Fruit fly (Drosophila melanogaster) whole organism, prepupa: Measurements from ENCODE around the gene CG18265.

Experiments
- Blimp-1 ChIP-seq: fragments of 200-800 bp; sonication (Bioruptor generic); optimal IDR thresholded peaks from 3 replicates; lab custom pipeline; 2017; ENCODE audit warnings: missing biosample characterization, missing genetic modification characterization, mild to moderate bottlenecking, moderate library complexity, missing genetic modification reagents
- CG10631 ChIP-seq: fragments of 200-800 bp; sonication (Bioruptor generic); optimal IDR thresholded peaks from 2 replicates; lab custom pipeline; 2016; ENCODE audit warnings: missing biosample characterization, missing genetic modification characterization
- CG10669 ChIP-seq: fragments of 200-800 bp; sonication (Bioruptor generic); optimal IDR thresholded peaks from 3 replicates; lab custom pipeline; 2018; ENCODE audit warnings: missing biosample characterization, mild to moderate bottlenecking, missing genetic modification characterization, moderate library complexity
- CG11762 ChIP-seq: fragments of 200-800 bp; sonication (Bioruptor generic); optimal IDR thresholded peaks from 3 replicates; lab custom pipeline; 2016; ENCODE audit warnings: missing biosample characterization, missing genetic modification characterization; ENCODE audit not compliant: insufficient read depth
- CG15336 ChIP-seq: fragments of 200-800 bp; sonication (Bioruptor generic); IDR thresholded peaks from 2 replicates; pipeline ENCODE4 v1.3.6; 2022; ENCODE audit warnings: missing biosample characterization, missing genetic modification characterization
- CG1621 ChIP-seq: fragments of 200-800 bp; sonication (Bioruptor generic); optimal IDR thresholded peaks from 3 replicates; lab custom pipeline; 2018; ENCODE audit warnings: missing biosample characterization, mild to moderate bottlenecking, missing genetic modification characterization
- CG16779 ChIP-seq: fragments of 200-800 bp; sonication (Bioruptor generic); optimal IDR thresholded peaks from 3 replicates; lab custom pipeline; 2017; ENCODE audit warnings: missing biosample characterization, mild to moderate bottlenecking, missing genetic modification characterization
- CG3032 ChIP-seq: fragments of 200-800 bp; optimal IDR thresholded peaks from 2 replicates; lab custom pipeline; 2019; ENCODE audit warnings: missing biosample characterization, mild to moderate bottlenecking, missing genetic modification characterization, moderate library complexity
- CG31627 ChIP-seq: fragments of 200-800 bp; sonication (Bioruptor generic); optimal IDR thresholded peaks from 3 replicates; lab custom pipeline; 2016; ENCODE audit warnings: missing biosample characterization, missing genetic modification characterization
- CG32006 ChIP-seq: fragments of 200-800 bp; sonication (Bioruptor generic); optimal IDR thresholded peaks from 3 replicates; lab custom pipeline; 2017; ENCODE audit warnings: missing biosample characterization, mild to moderate bottlenecking, missing genetic modification characterization
- CG34406 ChIP-seq: fragments of 200-800 bp; sonication (Bioruptor generic); optimal IDR thresholded peaks from 3 replicates; lab custom pipeline; 2016; ENCODE audit warnings: missing biosample characterization, missing genetic modification characterization
- CG3919 ChIP-seq: fragments of 200-800 bp; sonication (Bioruptor generic); optimal IDR thresholded peaks from 3 replicates; lab custom pipeline; 2016; ENCODE audit warnings: missing biosample characterization, missing genetic modification characterization
- CG6163 ChIP-seq: fragments of 200-800 bp; sonication (Bioruptor generic); IDR thresholded peaks from 3 replicates; pipeline ENCODE4 v1.3.6; 2022; ENCODE audit warnings: missing biosample characterization, missing genetic modification characterization
- CG6276 ChIP-seq: fragments of 200-800 bp; sonication (Bioruptor generic); optimal IDR thresholded peaks from 2 replicates; lab custom pipeline; 2017; ENCODE audit warnings: missing biosample characterization, mild to moderate bottlenecking, missing genetic modification characterization
- CG6792 ChIP-seq: fragments of 200-800 bp; sonication (Bioruptor generic); optimal IDR thresholded peaks from 3 replicates; lab custom pipeline; 2016; ENCODE audit warnings: missing biosample characterization, missing genetic modification characterization
- CG6808 ChIP-seq: fragments of 200-800 bp; sonication (Bioruptor generic); optimal IDR thresholded peaks from 3 replicates; lab custom pipeline; 2017; ENCODE audit warnings: missing biosample characterization, missing genetic modification characterization, mild to moderate bottlenecking, moderate library complexity, missing genetic modification reagents
- CG6854 ChIP-seq: fragments of 200-800 bp; sonication (Bioruptor generic); optimal IDR thresholded peaks from 2 replicates; lab custom pipeline; 2017; ENCODE audit warnings: missing biosample characterization, mild to moderate bottlenecking, missing genetic modification characterization
- CG8119 ChIP-seq: fragments of 200-800 bp; sonication (Bioruptor generic); IDR thresholded peaks from 3 replicates; pipeline ENCODE4 v1.3.6; 2022; ENCODE audit warnings: missing biosample characterization, missing genetic modification characterization
- CG8319 ChIP-seq: fragments of 200-800 bp; sonication (Bioruptor generic); optimal IDR thresholded peaks from 3 replicates; lab custom pipeline; 2016; ENCODE audit warnings: missing biosample characterization, missing genetic modification characterization
- CG9139 ChIP-seq: fragments of 200-800 bp; sonication (Bioruptor generic); optimal IDR thresholded peaks from 3 replicates; lab custom pipeline; 2017; ENCODE audit warnings: missing biosample characterization, mild to moderate bottlenecking, missing genetic modification characterization
- Eip75B ChIP-seq: fragments of 200-800 bp; sonication (Bioruptor generic); optimal IDR thresholded peaks from 3 replicates; lab custom pipeline; 2016; ENCODE audit warnings: missing biosample characterization, missing genetic modification characterization
- Eip93F ChIP-seq: fragments of 200-800 bp; sonication (Bioruptor generic); optimal IDR thresholded peaks from 2 replicates; lab custom pipeline; 2016; ENCODE audit warnings: missing biosample characterization, mild to moderate bottlenecking, missing genetic modification characterization
- Ets21C ChIP-seq: fragments of 200-800 bp; sonication (Bioruptor generic); optimal IDR thresholded peaks from 3 replicates; lab custom pipeline; 2016; ENCODE audit warnings: missing biosample characterization, missing genetic modification characterization
- Gug ChIP-seq: fragments of 200-800 bp; sonication (Bioruptor generic); IDR thresholded peaks from 2 replicates; pipeline ENCODE4 v1.3.6; 2022; ENCODE audit warnings: missing biosample characterization, missing genetic modification characterization
- Hr38 ChIP-seq: sonication (Bioruptor generic); optimal IDR thresholded peaks from 2 replicates; lab custom pipeline; 2016; ENCODE audit warnings: missing biosample characterization, missing genetic modification characterization
- Hr4 ChIP-seq: fragments of 200-800 bp; sonication (Bioruptor generic); optimal IDR thresholded peaks from 3 replicates; lab custom pipeline; 2016; ENCODE audit warnings: missing biosample characterization, missing genetic modification characterization
- Lpt ChIP-seq: fragments of 200-800 bp; sonication (Bioruptor generic); optimal IDR thresholded peaks from 3 replicates; lab custom pipeline; 2016; ENCODE audit warnings: missing biosample characterization, missing genetic modification characterization
- OdsH ChIP-seq: fragments of 200-800 bp; sonication (Bioruptor generic); optimal IDR thresholded peaks from 3 replicates; lab custom pipeline; 2016; ENCODE audit warnings: missing biosample characterization, missing genetic modification characterization
- Smox ChIP-seq: fragments of 200-800 bp; sonication (Bioruptor generic); optimal IDR thresholded peaks from 3 replicates; lab custom pipeline; 2016; ENCODE audit warnings: missing biosample characterization, missing genetic modification characterization
- Sox102F ChIP-seq: fragments of 200-800 bp; sonication (Bioruptor generic); optimal IDR thresholded peaks from 2 replicates; lab custom pipeline; 2016; ENCODE audit warnings: missing biosample characterization, mild to moderate bottlenecking, missing genetic modification characterization
- achi ChIP-seq: fragments of 200-800 bp; sonication (Bioruptor generic); optimal IDR thresholded peaks from 3 replicates; lab custom pipeline; 2016; ENCODE audit warnings: missing biosample characterization, missing genetic modification characterization
- acj6 ChIP-seq: fragments of 200-800 bp; sonication (Bioruptor generic); optimal IDR thresholded peaks from 3 replicates; lab custom pipeline; 2016; ENCODE audit warnings: missing biosample characterization, missing genetic modification characterization
- dac ChIP-seq: fragments of 200-800 bp; sonication (Bioruptor generic); optimal IDR thresholded peaks from 2 replicates; lab custom pipeline; 2017; ENCODE audit warnings: missing biosample characterization, mild to moderate bottlenecking, missing genetic modification characterization
- esn ChIP-seq: fragments of 200-800 bp; sonication (Bioruptor generic); optimal IDR thresholded peaks from 2 replicates; lab custom pipeline; 2016; ENCODE audit warnings: missing biosample characterization, mild to moderate bottlenecking, missing genetic modification characterization, moderate library complexity
- fd59A ChIP-seq: fragments of 200-800 bp; sonication (Bioruptor generic); optimal IDR thresholded peaks from 2 replicates; lab custom pipeline; 2017; ENCODE audit warnings: missing biosample characterization, mild to moderate bottlenecking, missing genetic modification characterization, missing genetic modification reagents
- fd85E ChIP-seq: fragments of 200-800 bp; sonication (Bioruptor generic); optimal IDR thresholded peaks from 3 replicates; lab custom pipeline; 2016; ENCODE audit warnings: missing biosample characterization, missing genetic modification characterization
- lz ChIP-seq: fragments of 200-800 bp; sonication (Bioruptor generic); optimal IDR thresholded peaks from 3 replicates; lab custom pipeline; 2016; ENCODE audit warnings: missing biosample characterization, missing genetic modification characterization
- net ChIP-seq: fragments of 200-800 bp; sonication (Bioruptor generic); optimal IDR thresholded peaks from 3 replicates; lab custom pipeline; 2016; ENCODE audit warnings: missing biosample characterization, missing genetic modification characterization
- pdm3 ChIP-seq: fragments of 200-800 bp; sonication (Bioruptor generic); optimal IDR thresholded peaks from 3 replicates; lab custom pipeline; 2016; ENCODE audit warnings: missing biosample characterization, missing genetic modification characterization
- ss ChIP-seq, 2 experiments: fragments of 200-800 bp; sonication (Bioruptor generic); optimal IDR thresholded peaks; 2 replicates in 1 of 2; 3 replicates in 1 of 2; lab custom pipeline; 2017 to 2018; ENCODE audit warnings: mild to moderate bottlenecking in 2 of 2, missing biosample characterization in 2 of 2, missing genetic modification characterization in 2 of 2, moderate library complexity in 1 of 2
- svp ChIP-seq: fragments of 200-800 bp; sonication (Bioruptor generic); peaks from one replicate; lab custom pipeline; 2016; ENCODE audit warnings: missing biosample characterization, missing genetic modification characterization
- topi ChIP-seq: fragments of 200-800 bp; sonication (Bioruptor generic); optimal IDR thresholded peaks from 3 replicates; lab custom pipeline; 2016; ENCODE audit warnings: missing biosample characterization, missing genetic modification characterization
- vri ChIP-seq: fragments of 200-800 bp; sonication (Bioruptor generic); optimal IDR thresholded peaks from 3 replicates; lab custom pipeline; 2016; ENCODE audit warnings: missing biosample characterization, mild to moderate bottlenecking, missing genetic modification characterization

Gene CG18265

DNA sequence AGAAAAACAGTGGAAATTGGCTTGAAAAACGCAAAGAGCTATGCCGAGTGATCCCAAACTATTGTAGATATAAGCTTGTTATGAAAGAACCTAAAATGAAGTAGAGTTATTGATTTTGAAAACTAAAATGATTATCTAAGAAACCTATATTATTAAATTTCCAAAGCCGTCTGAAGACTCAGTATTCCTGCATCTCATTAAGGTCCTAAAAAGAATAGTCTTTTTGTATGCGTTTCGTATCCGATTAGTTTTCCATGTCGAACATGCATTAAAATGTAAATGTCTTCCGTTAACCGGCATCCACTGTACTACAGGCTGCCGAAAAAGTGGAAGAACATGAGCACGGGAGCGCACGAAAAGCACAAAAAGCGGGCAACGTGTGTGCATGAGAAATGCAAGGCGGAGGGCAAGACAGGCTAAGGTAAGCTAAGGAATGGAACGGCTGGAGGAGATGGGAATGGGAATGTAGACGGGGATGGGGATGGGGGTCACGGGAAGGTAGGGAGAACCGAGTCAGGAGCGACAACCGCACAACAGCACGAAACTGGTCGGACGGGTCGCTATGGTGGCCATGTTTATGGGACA lies 18.5 kb upstream of the CG18265 start (continued):
- TF ChIP-seq CG10631 (GFP tag; lab: Kevin White, UChicago) (peak; percentile 83), Ets21C (GFP tag; lab: Kevin White, UChicago) (peak; percentile 81), Smox (GFP tag; lab: Kevin White, UChicago) (peak; percentile 81), Blimp-1 (GFP tag; lab: Kevin White, UChicago) (peak; percentile 34), Eip93F (GFP tag; lab: Kevin White, UChicago) (peak; percentile 58), CG6808 (GFP tag; lab: Kevin White, UChicago) (peak; percentile 87), CG31627 (GFP tag; lab: Kevin White, UChicago) (peak; percentile 82), CG9139 (GFP tag; lab: Kevin White, UChicago) (peak; percentile 58), CG6276 (GFP tag; lab: Kevin White, UChicago) (peak; percentile 5), CG34406 (peak; percentile 84), Hr4 (peak; percentile 57), CG3919 (GFP tag; lab: Kevin White, UChicago) (peak; percentile 79), CG10669 (peak; percentile 75), esn (GFP tag; lab: Kevin White, UChicago) (peak; percentile 89)
- TF ChIP-seq, all 60 proteins: peak for 55

DNA sequence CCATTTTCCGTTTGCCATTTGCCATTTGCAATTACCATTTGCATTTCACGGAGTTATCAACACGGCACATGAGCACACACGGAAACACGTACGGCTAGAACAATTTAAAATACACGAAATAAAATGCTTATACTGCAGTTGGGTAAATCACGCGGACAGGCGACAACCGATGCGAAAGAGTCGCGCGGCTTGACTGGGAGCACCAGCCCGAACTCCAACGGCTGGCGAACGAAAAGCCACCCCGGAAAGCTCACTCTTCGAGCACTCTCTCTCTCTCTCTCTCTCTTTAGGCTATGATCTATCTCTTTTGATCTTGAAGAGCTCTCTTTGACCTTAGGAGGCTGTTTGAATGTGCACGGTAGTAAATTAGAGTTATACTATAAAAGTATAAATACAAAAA lies 17.9 kb upstream of the CG18265 start, which contains the start of gene blot:
Gene blot, minus strand, starts transcription at position 196 of the 400 bp plus-strand sequence.
- TF ChIP-seq OdsH (no peak), CG15336 (GFP tag; lab: Robert Waterston, UW) (peak; percentile 38; the same call in 1 of the 2 replicates), CG6163 (peak; percentile 23; the same call in 2 of the 3 replicates), Sox102F (peak; percentile 26), CG3919 (GFP tag; lab: Kevin White, UChicago) (peak; percentile 45), acj6 (GFP tag; lab: Kevin White, UChicago) (no peak), dac (GFP tag; lab: Kevin White, UChicago) (no peak), svp (peak; percentile 92), topi (GFP tag; lab: Kevin White, UChicago) (no peak), lz (GFP tag; lab: Kevin White, UChicago) (no peak), CG6276 (GFP tag; lab: Kevin White, UChicago) (no peak), Eip75B (GFP tag; lab: Kevin White, UChicago) (no peak), pdm3 (GFP tag; lab: Kevin White, UChicago) (no peak), CG1621 (peak; percentile 36), net (GFP tag; lab: Kevin White, UChicago) (peak; percentile 2), Hr38 (GFP tag; lab: Kevin White, UChicago) (no peak), ss (GFP tag; optimal IDR thresholded peaks at IDR 0.05; lab: Kevin White, UChicago) (peak; percentile 28 to 36), CG6792 (GFP tag; lab: Kevin White, UChicago) (no peak), CG8119 (0 out of 3 replicates have a peak, but pooled peaks have one; percentile 30)
- TF ChIP-seq, all 60 proteins: peak for 9

DNA sequence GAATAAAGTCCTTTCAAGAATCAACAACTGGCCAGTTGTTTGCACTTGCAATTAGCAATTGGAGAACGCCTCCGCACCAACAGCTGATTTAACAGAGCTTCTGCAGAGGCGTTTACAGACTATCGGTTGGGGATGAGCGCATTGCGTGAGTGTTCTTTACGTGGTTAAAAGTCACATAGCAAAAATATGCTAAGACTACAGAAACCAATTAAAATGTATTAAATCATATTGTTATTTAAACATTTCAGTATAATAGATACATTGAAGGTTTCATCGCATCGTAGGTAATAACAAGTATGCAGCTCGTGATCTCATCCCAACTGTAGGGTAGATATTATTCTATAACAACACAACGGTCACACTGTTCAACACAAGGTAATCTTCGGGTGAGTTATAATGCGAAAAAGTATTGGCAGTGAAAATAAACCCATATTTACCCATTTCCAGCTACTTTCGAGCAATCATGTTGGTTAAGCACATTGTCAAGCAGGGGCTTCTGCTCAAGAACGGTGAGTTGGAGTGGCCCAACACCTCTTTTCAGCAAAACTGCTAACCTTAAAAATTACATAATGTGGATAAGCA lies 14.0 kb upstream of the CG18265 start, which contains the start of the genes Sec3 and COX7B:
Gene Sec3, minus strand, starts transcription at position 86 of the 582 bp plus-strand sequence.
Gene COX7B, plus strand, starts transcription at position 346 of the 582 bp plus-strand sequence.
- peak; percentile 71 for TF ChIP-seq Smox (GFP tag; lab: Kevin White, UChicago)
- TF ChIP-seq CG6808 (GFP tag; lab: Kevin White, UChicago), result no peak
- TF ChIP-seq CG6276 (GFP tag; lab: Kevin White, UChicago), result no peak
- peak; percentile 61 for TF ChIP-seq CG10631 (GFP tag; lab: Kevin White, UChicago)
- no peak for TF ChIP-seq CG11762 (GFP tag; lab: Kevin White, UChicago)
- TF ChIP-seq Hr38 (GFP tag; lab: Kevin White, UChicago), result no peak
- TF ChIP-seq Blimp-1 (GFP tag; lab: Kevin White, UChicago), result no peak
- no peak for TF ChIP-seq CG6854 (GFP tag; lab: Kevin White, UChicago)
- peak; percentile 47 for TF ChIP-seq achi (GFP tag; lab: Kevin White, UChicago)
- TF ChIP-seq Eip93F (GFP tag; lab: Kevin White, UChicago), result peak; percentile 53
- peak in 1 of 2 experiments; percentile 30 for TF ChIP-seq ss (GFP tag; optimal IDR thresholded peaks at IDR 0.05; lab: Kevin White, UChicago)
- no peak for TF ChIP-seq CG9139 (GFP tag; lab: Kevin White, UChicago)
- TF ChIP-seq Hr4, result peak; percentile 67
- TF ChIP-seq CG16779 (tag; lab: Kevin White, UChicago), result no peak
- TF ChIP-seq CG8319 (GFP tag; lab: Kevin White, UChicago), result no peak
- peak; percentile 59 for TF ChIP-seq CG3032 (tag; lab: Kevin White, UChicago)
- peak; percentile 71 for TF ChIP-seq lz (GFP tag; lab: Kevin White, UChicago)
- TF ChIP-seq Ets21C (GFP tag; lab: Kevin White, UChicago), result peak; percentile 63
- peak; percentile 14 for TF ChIP-seq CG10669
- TF ChIP-seq CG15336 (GFP tag; lab: Robert Waterston, UW), result no peak
- TF ChIP-seq Gug (GFP tag; lab: Robert Waterston, UW), result no peak
- no peak for TF ChIP-seq fd59A (GFP tag; lab: Kevin White, UChicago)
- peak; percentile 52 for TF ChIP-seq Eip75B (GFP tag; lab: Kevin White, UChicago)
- no peak for TF ChIP-seq Lpt
- peak; percentile 47 for TF ChIP-seq CG32006 (GFP tag; lab: Kevin White, UChicago)
- TF ChIP-seq vri, result peak; percentile 91
- TF ChIP-seq Sox102F, result peak; percentile 45
- TF ChIP-seq acj6 (GFP tag; lab: Kevin White, UChicago), result peak; percentile 55
- TF ChIP-seq fd85E (GFP tag; lab: Kevin White, UChicago), result no peak
